Worm (Caenorhabditis elegans) whole organism, mixed stage, embryonic: ENCODE data around the gene rgs-2.

Experiments
- elt-3 ChIP-seq: fragments of 150-350 bp; optimal IDR thresholded peaks from 2 replicates; lab custom pipeline; 2014; ENCODE audit warnings: missing biosample characterization, missing genetic modification characterization
- nhr-237 ChIP-seq: fragments of 150-350 bp; optimal IDR thresholded peaks from 2 replicates; lab custom pipeline; 2014; ENCODE audit warnings: missing biosample characterization, missing genetic modification characterization
- snpc-4 ChIP-seq: fragments of 150-350 bp; optimal IDR thresholded peaks from 2 replicates; lab custom pipeline; 2014; ENCODE audit warnings: missing biosample characterization, missing genetic modification characterization

ce11 chrX:12750805-12751204 is 38.4 kb downstream of the rgs-2 start:
- TF ChIP-seq elt-3 (tag; lab: Kevin White, UChicago) (no peak), nhr-237 (tag; lab: Kevin White, UChicago) (peak; percentile 14), snpc-4 (tag; lab: Kevin White, UChicago) (no peak)
